Worm (Caenorhabditis elegans): ENCODE measurements around the gene tut-1.
"Not testable (repeated sequence)": the region's sequence is repeated elsewhere in the genome, so short reads cannot be mapped to it uniquely, and the experiment has no call there.

DNA sequence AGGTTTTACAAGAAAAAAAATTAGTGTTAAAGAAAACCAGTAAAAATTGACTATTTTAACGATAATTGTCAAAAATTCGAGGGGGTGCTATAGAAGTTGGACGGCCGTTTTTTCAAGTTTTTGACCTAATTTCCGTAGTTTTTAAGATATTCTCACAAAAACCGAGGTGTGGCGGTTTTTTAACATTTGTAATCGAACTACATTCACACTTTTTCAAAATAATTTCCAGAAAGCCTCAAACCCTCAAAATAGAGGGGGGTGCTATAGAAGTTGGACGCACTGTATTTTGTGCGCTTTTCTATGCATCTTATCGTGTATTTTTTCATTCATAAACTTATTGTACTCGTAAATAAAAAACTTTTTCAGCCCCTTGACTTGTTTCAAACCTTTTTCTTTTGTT, 10.1 kb downstream of the tut-1 start, which contains the start of gene F29C4.4:
- TF ChIP-seq elt-1 (tag; optimal IDR thresholded peaks at IDR 0.05); unc-55 (GFP tag; optimal IDR thresholded peaks at IDR 0.05); nhr-237 (tag; optimal IDR thresholded peaks at IDR 0.05); snpc-4 (tag; optimal IDR thresholded peaks at IDR 0.05); nhr-11 (tag; optimal IDR thresholded peaks at IDR 0.05); ztf-11 (tag; optimal IDR thresholded peaks at IDR 0.05); egl-27 (tag; optimal IDR thresholded peaks at IDR 0.05); ztf-4 (tag; optimal IDR thresholded peaks at IDR 0.05); nhr-12 (tag; optimal IDR thresholded peaks at IDR 0.05); skn-1 (tag; optimal IDR thresholded peaks at IDR 0.05); unc-62 (GFP tag; optimal IDR thresholded peaks at IDR 0.05); nhr-6 (tag; optimal IDR thresholded peaks at IDR 0.05): not testable (repeated sequence)

Measured in whole organism, L2 larva.